Fruit fly (Drosophila melanogaster) whole organism, prepupa: ENCODE data around the gene dpr20.
A peak's percentile ranks its signal among the peaks of the same experiment; 100 is the strongest.

Experiments
- Blimp-1 ChIP-seq: fragments of 200-800 bp; sonication (Bioruptor generic); optimal IDR thresholded peaks from 3 replicates; lab custom pipeline; 2017; ENCODE audit warnings: missing biosample characterization, missing genetic modification characterization, mild to moderate bottlenecking, moderate library complexity, missing genetic modification reagents
- CG10631 ChIP-seq: fragments of 200-800 bp; sonication (Bioruptor generic); optimal IDR thresholded peaks from 2 replicates; lab custom pipeline; 2016; ENCODE audit warnings: missing biosample characterization, missing genetic modification characterization
- CG10669 ChIP-seq: fragments of 200-800 bp; sonication (Bioruptor generic); optimal IDR thresholded peaks from 3 replicates; lab custom pipeline; 2018; ENCODE audit warnings: missing biosample characterization, mild to moderate bottlenecking, missing genetic modification characterization, moderate library complexity
- CG11294 ChIP-seq: fragments of 200-800 bp; sonication (Bioruptor generic); IDR thresholded peaks from 2 replicates; pipeline ENCODE4 v1.3.6; 2022; ENCODE audit warnings: missing biosample characterization, missing genetic modification characterization
- CG11762 ChIP-seq: fragments of 200-800 bp; sonication (Bioruptor generic); optimal IDR thresholded peaks from 3 replicates; lab custom pipeline; 2016; ENCODE audit warnings: missing biosample characterization, missing genetic modification characterization; ENCODE audit not compliant: insufficient read depth
- CG11902 ChIP-seq: fragments of 200-800 bp; sonication (Bioruptor generic); optimal IDR thresholded peaks from 3 replicates; lab custom pipeline; 2016; ENCODE audit warnings: missing biosample characterization, missing genetic modification characterization
- CG1621 ChIP-seq: fragments of 200-800 bp; sonication (Bioruptor generic); optimal IDR thresholded peaks from 3 replicates; lab custom pipeline; 2018; ENCODE audit warnings: missing biosample characterization, mild to moderate bottlenecking, missing genetic modification characterization
- CG16779 ChIP-seq: fragments of 200-800 bp; sonication (Bioruptor generic); optimal IDR thresholded peaks from 3 replicates; lab custom pipeline; 2017; ENCODE audit warnings: missing biosample characterization, mild to moderate bottlenecking, missing genetic modification characterization
- CG3032 ChIP-seq: fragments of 200-800 bp; optimal IDR thresholded peaks from 2 replicates; lab custom pipeline; 2019; ENCODE audit warnings: missing biosample characterization, mild to moderate bottlenecking, missing genetic modification characterization, moderate library complexity
- CG31627 ChIP-seq: fragments of 200-800 bp; sonication (Bioruptor generic); optimal IDR thresholded peaks from 3 replicates; lab custom pipeline; 2016; ENCODE audit warnings: missing biosample characterization, missing genetic modification characterization
- CG32006 ChIP-seq: fragments of 200-800 bp; sonication (Bioruptor generic); optimal IDR thresholded peaks from 3 replicates; lab custom pipeline; 2017; ENCODE audit warnings: missing biosample characterization, mild to moderate bottlenecking, missing genetic modification characterization
- CG34406 ChIP-seq: fragments of 200-800 bp; sonication (Bioruptor generic); optimal IDR thresholded peaks from 3 replicates; lab custom pipeline; 2016; ENCODE audit warnings: missing biosample characterization, missing genetic modification characterization
- CG3919 ChIP-seq: fragments of 200-800 bp; sonication (Bioruptor generic); optimal IDR thresholded peaks from 3 replicates; lab custom pipeline; 2016; ENCODE audit warnings: missing biosample characterization, missing genetic modification characterization
- CG6163 ChIP-seq: fragments of 200-800 bp; sonication (Bioruptor generic); IDR thresholded peaks from 3 replicates; pipeline ENCODE4 v1.3.6; 2022; ENCODE audit warnings: missing biosample characterization, missing genetic modification characterization
- CG6276 ChIP-seq: fragments of 200-800 bp; sonication (Bioruptor generic); optimal IDR thresholded peaks from 2 replicates; lab custom pipeline; 2017; ENCODE audit warnings: missing biosample characterization, mild to moderate bottlenecking, missing genetic modification characterization
- CG6792 ChIP-seq: fragments of 200-800 bp; sonication (Bioruptor generic); optimal IDR thresholded peaks from 3 replicates; lab custom pipeline; 2016; ENCODE audit warnings: missing biosample characterization, missing genetic modification characterization
- CG6808 ChIP-seq: fragments of 200-800 bp; sonication (Bioruptor generic); optimal IDR thresholded peaks from 3 replicates; lab custom pipeline; 2017; ENCODE audit warnings: missing biosample characterization, missing genetic modification characterization, mild to moderate bottlenecking, moderate library complexity, missing genetic modification reagents
- CG6854 ChIP-seq: fragments of 200-800 bp; sonication (Bioruptor generic); optimal IDR thresholded peaks from 2 replicates; lab custom pipeline; 2017; ENCODE audit warnings: missing biosample characterization, mild to moderate bottlenecking, missing genetic modification characterization
- CG7368 ChIP-seq: fragments of 200-800 bp; sonication (Bioruptor generic); optimal IDR thresholded peaks from 3 replicates; lab custom pipeline; 2016; ENCODE audit warnings: missing biosample characterization, missing genetic modification characterization
- CG8119 ChIP-seq: fragments of 200-800 bp; sonication (Bioruptor generic); IDR thresholded peaks from 3 replicates; pipeline ENCODE4 v1.3.6; 2022; ENCODE audit warnings: missing biosample characterization, missing genetic modification characterization
- CG8319 ChIP-seq: fragments of 200-800 bp; sonication (Bioruptor generic); optimal IDR thresholded peaks from 3 replicates; lab custom pipeline; 2016; ENCODE audit warnings: missing biosample characterization, missing genetic modification characterization
- CG9139 ChIP-seq: fragments of 200-800 bp; sonication (Bioruptor generic); optimal IDR thresholded peaks from 3 replicates; lab custom pipeline; 2017; ENCODE audit warnings: missing biosample characterization, mild to moderate bottlenecking, missing genetic modification characterization
- Eip78C ChIP-seq: fragments of 200-800 bp; sonication (Bioruptor generic); peaks from one replicate; lab custom pipeline; 2016; ENCODE audit warnings: missing biosample characterization, missing genetic modification characterization
- Eip93F ChIP-seq: fragments of 200-800 bp; sonication (Bioruptor generic); optimal IDR thresholded peaks from 2 replicates; lab custom pipeline; 2016; ENCODE audit warnings: missing biosample characterization, mild to moderate bottlenecking, missing genetic modification characterization
- Ets96B ChIP-seq: fragments of 200-800 bp; optimal IDR thresholded peaks from 2 replicates; lab custom pipeline; 2019; ENCODE audit warnings: missing biosample characterization, mild to moderate bottlenecking, missing genetic modification characterization, moderate library complexity
- Gug ChIP-seq: fragments of 200-800 bp; sonication (Bioruptor generic); IDR thresholded peaks from 2 replicates; pipeline ENCODE4 v1.3.6; 2022; ENCODE audit warnings: missing biosample characterization, missing genetic modification characterization
- Hr38 ChIP-seq: sonication (Bioruptor generic); optimal IDR thresholded peaks from 2 replicates; lab custom pipeline; 2016; ENCODE audit warnings: missing biosample characterization, missing genetic modification characterization
- Hr39 ChIP-seq: fragments of 200-800 bp; sonication (Bioruptor generic); optimal IDR thresholded peaks from 2 replicates; lab custom pipeline; 2016; ENCODE audit warnings: missing biosample characterization, missing genetic modification characterization
- Hr4 ChIP-seq: fragments of 200-800 bp; sonication (Bioruptor generic); optimal IDR thresholded peaks from 3 replicates; lab custom pipeline; 2016; ENCODE audit warnings: missing biosample characterization, missing genetic modification characterization
- Lpt ChIP-seq: fragments of 200-800 bp; sonication (Bioruptor generic); optimal IDR thresholded peaks from 3 replicates; lab custom pipeline; 2016; ENCODE audit warnings: missing biosample characterization, missing genetic modification characterization
- Met ChIP-seq: fragments of 200-800 bp; sonication (Bioruptor generic); optimal IDR thresholded peaks from 3 replicates; lab custom pipeline; 2016; ENCODE audit warnings: missing biosample characterization, missing genetic modification characterization
- OdsH ChIP-seq: fragments of 200-800 bp; sonication (Bioruptor generic); optimal IDR thresholded peaks from 3 replicates; lab custom pipeline; 2016; ENCODE audit warnings: missing biosample characterization, missing genetic modification characterization
- Smox ChIP-seq: fragments of 200-800 bp; sonication (Bioruptor generic); optimal IDR thresholded peaks from 3 replicates; lab custom pipeline; 2016; ENCODE audit warnings: missing biosample characterization, missing genetic modification characterization
- Sox14 ChIP-seq: fragments of 200-800 bp; sonication (Bioruptor generic); optimal IDR thresholded peaks from 3 replicates; lab custom pipeline; 2016; ENCODE audit warnings: missing biosample characterization, missing genetic modification characterization
- Sox15 ChIP-seq: fragments of 200-800 bp; sonication (Bioruptor generic); optimal IDR thresholded peaks from 3 replicates; lab custom pipeline; 2016; ENCODE audit warnings: missing biosample characterization, missing genetic modification characterization
- achi ChIP-seq: fragments of 200-800 bp; sonication (Bioruptor generic); optimal IDR thresholded peaks from 3 replicates; lab custom pipeline; 2016; ENCODE audit warnings: missing biosample characterization, missing genetic modification characterization
- acj6 ChIP-seq: fragments of 200-800 bp; sonication (Bioruptor generic); optimal IDR thresholded peaks from 3 replicates; lab custom pipeline; 2016; ENCODE audit warnings: missing biosample characterization, missing genetic modification characterization
- cyc ChIP-seq: fragments of 200-800 bp; sonication (Bioruptor generic); optimal IDR thresholded peaks from 3 replicates; lab custom pipeline; 2016; ENCODE audit warnings: missing biosample characterization, missing genetic modification characterization
- dac ChIP-seq: fragments of 200-800 bp; sonication (Bioruptor generic); optimal IDR thresholded peaks from 2 replicates; lab custom pipeline; 2017; ENCODE audit warnings: missing biosample characterization, mild to moderate bottlenecking, missing genetic modification characterization
- dsx ChIP-seq: fragments of 200-800 bp; optimal IDR thresholded peaks from 3 replicates; lab custom pipeline; 2019; ENCODE audit warnings: missing biosample characterization, mild to moderate bottlenecking, missing genetic modification characterization, moderate library complexity; ENCODE audit not compliant: poor library complexity, severe bottlenecking
- eg ChIP-seq: fragments of 200-800 bp; sonication (Bioruptor generic); IDR thresholded peaks from 3 replicates; pipeline ENCODE4 v1.3.6; 2022; ENCODE audit warnings: missing biosample characterization, missing genetic modification characterization
- esn ChIP-seq: fragments of 200-800 bp; sonication (Bioruptor generic); optimal IDR thresholded peaks from 2 replicates; lab custom pipeline; 2016; ENCODE audit warnings: missing biosample characterization, mild to moderate bottlenecking, missing genetic modification characterization, moderate library complexity
- fd59A ChIP-seq: fragments of 200-800 bp; sonication (Bioruptor generic); optimal IDR thresholded peaks from 2 replicates; lab custom pipeline; 2017; ENCODE audit warnings: missing biosample characterization, mild to moderate bottlenecking, missing genetic modification characterization, missing genetic modification reagents
- fd85E ChIP-seq: fragments of 200-800 bp; sonication (Bioruptor generic); optimal IDR thresholded peaks from 3 replicates; lab custom pipeline; 2016; ENCODE audit warnings: missing biosample characterization, missing genetic modification characterization
- lz ChIP-seq: fragments of 200-800 bp; sonication (Bioruptor generic); optimal IDR thresholded peaks from 3 replicates; lab custom pipeline; 2016; ENCODE audit warnings: missing biosample characterization, missing genetic modification characterization
- net ChIP-seq: fragments of 200-800 bp; sonication (Bioruptor generic); optimal IDR thresholded peaks from 3 replicates; lab custom pipeline; 2016; ENCODE audit warnings: missing biosample characterization, missing genetic modification characterization
- pdm3 ChIP-seq: fragments of 200-800 bp; sonication (Bioruptor generic); optimal IDR thresholded peaks from 3 replicates; lab custom pipeline; 2016; ENCODE audit warnings: missing biosample characterization, missing genetic modification characterization
- spab ChIP-seq: fragments of 200-800 bp; sonication (Bioruptor generic); optimal IDR thresholded peaks from 2 replicates; lab custom pipeline; 2017; ENCODE audit warnings: missing biosample characterization, mild to moderate bottlenecking, missing genetic modification characterization, missing genetic modification reagents
- ss ChIP-seq, 2 experiments: fragments of 200-800 bp; sonication (Bioruptor generic); optimal IDR thresholded peaks; 2 replicates in 1 of 2; 3 replicates in 1 of 2; lab custom pipeline; 2017 to 2018; ENCODE audit warnings: mild to moderate bottlenecking in 2 of 2, missing biosample characterization in 2 of 2, missing genetic modification characterization in 2 of 2, moderate library complexity in 1 of 2
- svp ChIP-seq: fragments of 200-800 bp; sonication (Bioruptor generic); peaks from one replicate; lab custom pipeline; 2016; ENCODE audit warnings: missing biosample characterization, missing genetic modification characterization
- topi ChIP-seq: fragments of 200-800 bp; sonication (Bioruptor generic); optimal IDR thresholded peaks from 3 replicates; lab custom pipeline; 2016; ENCODE audit warnings: missing biosample characterization, missing genetic modification characterization
- vri ChIP-seq: fragments of 200-800 bp; sonication (Bioruptor generic); optimal IDR thresholded peaks from 3 replicates; lab custom pipeline; 2016; ENCODE audit warnings: missing biosample characterization, mild to moderate bottlenecking, missing genetic modification characterization

dpr20 gene

DNA sequence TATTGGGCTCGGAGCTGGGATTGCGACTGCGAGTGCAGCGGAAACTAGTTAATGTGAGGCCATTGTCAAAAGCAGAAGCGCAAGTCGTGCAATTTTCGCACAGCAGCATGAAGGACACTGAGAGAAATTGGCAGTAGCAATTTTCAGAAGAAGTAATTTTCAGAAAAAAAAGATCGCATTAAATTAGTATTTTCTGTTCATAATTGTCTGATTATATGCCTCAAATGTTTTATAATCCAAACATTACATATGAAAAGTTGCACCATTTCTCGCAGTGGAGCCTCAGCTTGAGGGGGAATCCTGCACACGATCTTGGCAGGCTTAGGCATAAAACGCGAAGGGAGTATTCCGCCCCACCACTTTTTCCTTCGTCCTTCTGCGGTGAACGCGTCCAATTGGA lies 47.3 kb upstream of the dpr20 start:
- TF ChIP-seq CG32006 (GFP tag; lab: Kevin White, UChicago) (peak; percentile 17), acj6 (peak; percentile 52), CG6808 (peak; percentile 34), Hr4 (GFP tag; lab: Kevin White, UChicago) (peak; percentile 23), Met (peak; percentile 62), dac (GFP tag; lab: Kevin White, UChicago) (no peak), net (GFP tag; lab: Kevin White, UChicago) (no peak), fd59A (GFP tag; lab: Kevin White, UChicago) (peak; percentile 22), CG6792 (GFP tag; lab: Kevin White, UChicago) (peak; percentile 51), topi (peak; percentile 61), Smox (peak; percentile 58), CG3919 (GFP tag; lab: Kevin White, UChicago) (peak; percentile 69), CG10631 (GFP tag; lab: Kevin White, UChicago) (peak; percentile 41), esn (peak; percentile 75), vri (GFP tag; lab: Kevin White, UChicago) (peak; percentile 49), CG1621 (tag; lab: Kevin White, UChicago) (peak; percentile 40), lz (GFP tag; lab: Kevin White, UChicago) (peak; percentile 49), Eip93F (GFP tag; lab: Kevin White, UChicago) (no peak), CG6163 (GFP tag; lab: Robert Waterston, UW) (peak; percentile 56; the same call in 2 of the 3 replicates), Sox15 (GFP tag; lab: Kevin White, UChicago) (peak; percentile 15), CG6276 (GFP tag; lab: Kevin White, UChicago) (no peak), Blimp-1 (GFP tag; lab: Kevin White, UChicago) (peak; percentile 4), Sox14 (peak; percentile 33), spab (GFP tag; lab: Kevin White, UChicago) (peak; percentile 43), cyc (GFP tag; lab: Kevin White, UChicago) (peak; percentile 73), CG7368 (peak; percentile 47), achi (GFP tag; lab: Kevin White, UChicago) (peak; percentile 31), CG11762 (GFP tag; lab: Kevin White, UChicago) (peak; percentile 24), CG34406 (GFP tag; lab: Kevin White, UChicago) (peak; percentile 44), CG11902 (peak; percentile 23), pdm3 (GFP tag; lab: Kevin White, UChicago) (peak; percentile 49), eg (no peak), ss (GFP tag; optimal IDR thresholded peaks at IDR 0.05; lab: Kevin White, UChicago) (peak in 1 of 2 experiments; percentile 33), Hr39 (GFP tag; lab: Kevin White, UChicago) (peak; percentile 60), Ets96B (tag; lab: Kevin White, UChicago) (peak; percentile 58), CG8119 (0 out of 3 replicates have a peak, but pooled peaks have one; percentile 16), CG6854 (GFP tag; lab: Kevin White, UChicago) (peak; percentile 13), CG31627 (GFP tag; lab: Kevin White, UChicago) (peak; percentile 61), Hr38 (GFP tag; lab: Kevin White, UChicago) (no peak), fd85E (GFP tag; lab: Kevin White, UChicago) (no peak), Eip78C (GFP tag; lab: Kevin White, UChicago) (peak; percentile 80), CG9139 (GFP tag; lab: Kevin White, UChicago) (no peak), CG10669 (GFP tag; lab: Kevin White, UChicago) (peak; percentile 59), svp (GFP tag; lab: Kevin White, UChicago) (peak; percentile 76), CG8319 (GFP tag; lab: Kevin White, UChicago) (peak; percentile 14), CG16779 (tag; lab: Kevin White, UChicago) (no peak), OdsH (GFP tag; lab: Kevin White, UChicago) (peak; percentile 50), dsx (GFP tag; lab: Kevin White, UChicago) (no peak), CG11294 (GFP tag; lab: Robert Waterston, UW) (no peak), Lpt (GFP tag; lab: Kevin White, UChicago) (no peak), Gug (GFP tag; lab: Robert Waterston, UW) (no peak), CG3032 (tag; lab: Kevin White, UChicago) (peak; percentile 55)
